Worm (Caenorhabditis elegans): ENCODE measurements around the gene npax-4.

DNA sequence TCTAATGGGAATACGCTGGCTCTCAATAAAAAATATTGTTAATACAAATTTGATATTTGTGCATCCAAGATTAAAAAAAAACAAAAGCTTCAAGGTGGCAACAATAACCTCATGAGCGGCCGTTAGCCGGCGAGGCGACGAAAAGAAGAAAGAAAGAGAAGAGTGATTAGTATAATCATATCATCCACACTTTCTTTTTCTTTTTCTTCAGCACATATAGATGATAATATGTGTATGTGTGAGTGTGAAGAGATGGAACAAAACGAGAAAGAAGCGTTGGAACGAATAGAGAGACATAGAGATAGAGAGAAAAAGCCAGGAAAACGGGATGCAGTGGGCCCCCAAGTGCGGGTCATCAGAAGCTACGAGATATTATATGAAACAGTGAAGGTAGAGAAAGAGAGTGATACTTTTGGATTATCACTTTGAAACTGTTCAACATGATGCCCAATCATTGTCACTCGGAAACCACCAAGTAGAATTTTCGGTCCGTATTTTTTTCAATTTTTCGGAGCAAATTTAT is 40.6 kb upstream of the npax-4 start:
- TF ChIP-seq T22C8.4 (GFP tag; IDR thresholded peaks at IDR 0.05) (no peak), flt-1 (GFP tag; IDR thresholded peaks at IDR 0.05) (no peak), med-1 (GFP tag; optimal IDR thresholded peaks at IDR 0.05; ENCODE audit: insufficient read depth) (no peak), klf-2 (GFP tag; conservative IDR thresholded peaks at IDR 0.05) (no peak), ztf-23 (GFP tag; IDR thresholded peaks at IDR 0.05) (0 out of 2 replicates have a peak, but pooled peaks have one; percentile 6), ztf-29 (GFP tag; IDR thresholded peaks at IDR 0.05) (no peak)
